Fruit fly (Drosophila melanogaster) whole organism, embryonic: ENCODE data around the gene Sce.

Experiments
- B-H2 ChIP-seq: fragments of 200-800 bp; sonication (Bioruptor generic); optimal IDR thresholded peaks from 2 replicates; lab custom pipeline; 2018; ENCODE audit warnings: missing biosample characterization, mild to moderate bottlenecking, missing genetic modification characterization
- CG10462 ChIP-seq: fragments of 200-800 bp; sonication (Bioruptor generic); optimal IDR thresholded peaks from 2 replicates; lab custom pipeline; 2016; ENCODE audit warnings: missing biosample characterization, missing genetic modification characterization
- CG11723 ChIP-seq: fragments of 200-800 bp; sonication (Bioruptor generic); optimal IDR thresholded peaks from 2 replicates; lab custom pipeline; 2017; ENCODE audit warnings: missing biosample characterization, mild to moderate bottlenecking, missing genetic modification characterization
- CG12659 ChIP-seq: fragments of 200-800 bp; sonication (Bioruptor generic); optimal IDR thresholded peaks from 3 replicates; lab custom pipeline; 2017; ENCODE audit warnings: mild to moderate bottlenecking, missing biosample characterization, missing genetic modification reagents, missing genetic modification characterization
- CG13894 ChIP-seq: fragments of 200-800 bp; sonication (Bioruptor generic); optimal IDR thresholded peaks from 3 replicates; lab custom pipeline; 2018; ENCODE audit warnings: missing biosample characterization, mild to moderate bottlenecking, missing genetic modification characterization, moderate library complexity
- CG14014 ChIP-seq: fragments of 200-800 bp; sonication (Bioruptor generic); IDR thresholded peaks from 2 replicates; pipeline ENCODE4 v1.3.6; 2022; ENCODE audit warnings: missing biosample characterization, missing genetic modification characterization
- CG14050 ChIP-seq: fragments of 200-800 bp; sonication (Bioruptor generic); IDR thresholded peaks from 3 replicates; pipeline ENCODE4 v1.3.6; 2022; ENCODE audit warnings: missing biosample characterization, missing genetic modification characterization
- CG17912 ChIP-seq: fragments of 200-800 bp; sonication (Bioruptor generic); optimal IDR thresholded peaks from 2 replicates; lab custom pipeline; 2018; ENCODE audit warnings: missing biosample characterization, mild to moderate bottlenecking, missing genetic modification characterization
- CG18619 ChIP-seq: fragments of 200-800 bp; sonication (Bioruptor generic); optimal IDR thresholded peaks from 3 replicates; lab custom pipeline; 2017; ENCODE audit warnings: missing biosample characterization, mild to moderate bottlenecking, missing genetic modification characterization
- CG2120 ChIP-seq: fragments of 200-800 bp; sonication (Bioruptor generic); optimal IDR thresholded peaks from 3 replicates; lab custom pipeline; 2016; ENCODE audit warnings: missing biosample characterization, missing genetic modification characterization
- CG2199 ChIP-seq: fragments of 200-800 bp; sonication (Bioruptor generic); IDR thresholded peaks from 3 replicates; pipeline ENCODE4 v1.3.6; 2022; ENCODE audit warnings: missing biosample characterization, missing genetic modification characterization
- CG3995 ChIP-seq: fragments of 200-800 bp; sonication (Bioruptor generic); optimal IDR thresholded peaks from 3 replicates; lab custom pipeline; 2016; ENCODE audit warnings: missing biosample characterization, missing genetic modification characterization
- CG8765 ChIP-seq: fragments of 200-800 bp; sonication (Bioruptor generic); IDR thresholded peaks from 2 replicates; pipeline ENCODE4 v1.3.6; 2022; ENCODE audit warnings: missing biosample characterization, missing genetic modification characterization
- CkIIα-i1 ChIP-seq: fragments of 200-800 bp; sonication (Bioruptor generic); IDR thresholded peaks from 2 replicates; pipeline ENCODE4 v1.3.6; 2022; ENCODE audit warnings: missing biosample characterization, missing genetic modification characterization
- Doc3 ChIP-seq: fragments of 200-800 bp; sonication (Bioruptor generic); IDR thresholded peaks from 3 replicates; pipeline ENCODE4 v1.3.6; 2022; ENCODE audit warnings: missing biosample characterization, missing genetic modification characterization; ENCODE audit not compliant: partially characterized antibody
- E2f1 ChIP-seq: fragments of 200-800 bp; sonication (Bioruptor generic); IDR thresholded peaks from 2 replicates; pipeline ENCODE4 v1.3.6; 2022; ENCODE audit warnings: missing biosample characterization, missing genetic modification characterization
- Fer3 ChIP-seq: fragments of 200-800 bp; sonication (Bioruptor generic); optimal IDR thresholded peaks from 2 replicates; lab custom pipeline; 2018; ENCODE audit warnings: missing biosample characterization, mild to moderate bottlenecking, missing genetic modification characterization, moderate library complexity
- HLH4C ChIP-seq: fragments of 200-800 bp; sonication (Bioruptor generic); IDR thresholded peaks from 3 replicates; pipeline ENCODE4 v1.3.6; 2022; ENCODE audit warnings: missing biosample characterization, missing genetic modification characterization; ENCODE audit not compliant: partially characterized antibody
- Hand ChIP-seq: fragments of 200-800 bp; sonication (Bioruptor generic); optimal IDR thresholded peaks from 2 replicates; lab custom pipeline; 2017; ENCODE audit warnings: mild to moderate bottlenecking, missing biosample characterization, missing genetic modification reagents, missing genetic modification characterization
- HmgZ ChIP-seq: fragments of 200-800 bp; sonication (Bioruptor generic); optimal IDR thresholded peaks from 2 replicates; lab custom pipeline; 2018; ENCODE audit warnings: missing biosample characterization, mild to moderate bottlenecking, missing genetic modification characterization
- MBD-R2 ChIP-seq: fragments of 200-800 bp; sonication (Bioruptor generic); IDR thresholded peaks from 2 replicates; pipeline ENCODE4 v1.3.6; 2022; ENCODE audit warnings: missing biosample characterization, missing genetic modification characterization
- Med ChIP-seq: fragments of 200-800 bp; sonication (Bioruptor generic); peaks from one replicate; lab custom pipeline; 2016; ENCODE audit warnings: missing biosample characterization, missing genetic modification characterization, mild to moderate bottlenecking, inconsistent platforms, moderate library complexity
- NC2α ChIP-seq: fragments of 200-800 bp; sonication (Bioruptor generic); optimal IDR thresholded peaks from 2 replicates; lab custom pipeline; 2016; ENCODE audit warnings: missing biosample characterization, missing genetic modification characterization
- Optix ChIP-seq: fragments of 200-800 bp; sonication (Bioruptor generic); IDR thresholded peaks from 3 replicates; pipeline ENCODE4 v1.3.6; 2022; ENCODE audit warnings: missing biosample characterization, missing genetic modification characterization
- Sry-δ ChIP-seq: fragments of 200-800 bp; sonication (Bioruptor generic); optimal IDR thresholded peaks from 2 replicates; lab custom pipeline; 2016; ENCODE audit warnings: missing biosample characterization, missing genetic modification characterization
- Ssrp ChIP-seq: fragments of 200-800 bp; sonication (Bioruptor generic); optimal IDR thresholded peaks from 2 replicates; lab custom pipeline; 2018; ENCODE audit warnings: missing biosample characterization, mild to moderate bottlenecking, missing genetic modification characterization, moderate library complexity
- Taf1 ChIP-seq: fragments of 200-800 bp; sonication (Bioruptor generic); IDR thresholded peaks from 2 replicates; pipeline ENCODE4 v1.3.6; 2022; ENCODE audit warnings: missing biosample characterization, missing genetic modification characterization
- YL-1 ChIP-seq: fragments of 200-800 bp; sonication (Bioruptor generic); optimal IDR thresholded peaks from 3 replicates; lab custom pipeline; 2017; ENCODE audit warnings: missing biosample characterization, mild to moderate bottlenecking, missing genetic modification characterization
- bsh ChIP-seq, 2 experiments: fragments of 200-800 bp; sonication (Bioruptor generic); optimal IDR thresholded peaks; 2 replicates each; lab custom pipeline; 2017 to 2018; ENCODE audit warnings: mild to moderate bottlenecking in 2 of 2, missing biosample characterization in 2 of 2, missing genetic modification characterization in 2 of 2, moderate library complexity in 1 of 2
- cad ChIP-seq: fragments of >200 bp; optimal IDR thresholded peaks from 2 replicates; lab custom pipeline; 2017; ENCODE audit warnings: missing biosample characterization, missing genetic modification characterization
- chinmo ChIP-seq: fragments of 200-800 bp; sonication (Bioruptor generic); IDR thresholded peaks from 4 replicates; pipeline ENCODE4 v1.3.6; 2022; ENCODE audit warnings: missing biosample characterization, missing genetic modification characterization; ENCODE audit not compliant: partially characterized antibody
- cwo ChIP-seq: fragments of 200-800 bp; sonication (Bioruptor generic); optimal IDR thresholded peaks from 3 replicates; lab custom pipeline; 2017; ENCODE audit warnings: missing biosample characterization, missing genetic modification characterization, mild to moderate bottlenecking, moderate library complexity, missing genetic modification reagents
- da ChIP-seq: fragments of 200-800 bp; sonication (Bioruptor generic); optimal IDR thresholded peaks from 2 replicates; lab custom pipeline; 2016; ENCODE audit warnings: missing biosample characterization, missing genetic modification characterization
- dimm ChIP-seq: fragments of 200-800 bp; sonication (Bioruptor generic); IDR thresholded peaks from 2 replicates; pipeline ENCODE4 v1.3.6; 2022; ENCODE audit warnings: missing biosample characterization, missing genetic modification characterization
- eve ChIP-seq, 2 experiments: fragments of >200 bp; optimal IDR thresholded peaks; 2 replicates each; lab custom pipeline; 2017; ENCODE audit warnings: missing biosample characterization in 2 of 2, missing genetic modification characterization in 2 of 2
- fd3F ChIP-seq: fragments of 200-800 bp; sonication (Bioruptor generic); optimal IDR thresholded peaks from 2 replicates; lab custom pipeline; 2018; ENCODE audit warnings: missing biosample characterization, mild to moderate bottlenecking, missing genetic modification characterization, moderate library complexity
- fu2 ChIP-seq: fragments of 200-800 bp; sonication (Bioruptor generic); optimal IDR thresholded peaks from 2 replicates; lab custom pipeline; 2016; ENCODE audit warnings: missing biosample characterization, missing genetic modification characterization
- grn ChIP-seq: fragments of 200-800 bp; sonication (Bioruptor generic); optimal IDR thresholded peaks from 3 replicates; lab custom pipeline; 2017; ENCODE audit warnings: missing biosample characterization, missing genetic modification characterization
- hkb ChIP-seq, 2 experiments: fragments of 200-800 bp in 1 of 2; fragments of >200 bp in 1 of 2; sonication (Bioruptor generic) in 1 of 2; IDR thresholded peaks in 1 of 2; optimal IDR thresholded peaks in 1 of 2; 2 replicates each; pipeline versions ENCODE4 v1.3.6 to Lab custom; 2017 to 2022; ENCODE audit warnings: missing biosample characterization in 1 of 2, missing genetic modification characterization in 1 of 2
- kni ChIP-seq: fragments of 200-800 bp; sonication (Bioruptor generic); optimal IDR thresholded peaks from 3 replicates; lab custom pipeline; 2017; ENCODE audit warnings: mild to moderate bottlenecking, missing biosample characterization, missing genetic modification reagents, missing genetic modification characterization
- lab ChIP-seq: fragments of 200-800 bp; sonication (Bioruptor generic); optimal IDR thresholded peaks from 3 replicates; lab custom pipeline; 2017; ENCODE audit warnings: missing biosample characterization, missing genetic modification characterization, mild to moderate bottlenecking, moderate library complexity, missing genetic modification reagents
- nom ChIP-seq: fragments of 200-800 bp; sonication (Bioruptor generic); optimal IDR thresholded peaks from 2 replicates; lab custom pipeline; 2017; ENCODE audit warnings: missing biosample characterization, missing genetic modification characterization, mild to moderate bottlenecking, moderate library complexity, missing genetic modification reagents
- sc ChIP-seq, 3 experiments: fragments of >200 bp in 2 of 3; fragments of 200-800 bp in 1 of 3; sonication (Bioruptor generic) in 1 of 3; optimal IDR thresholded peaks; 2 replicates in 2 of 3; 3 replicates in 1 of 3; lab custom pipeline; 2017; ENCODE audit warnings: mild to moderate bottlenecking in 1 of 3, missing biosample characterization in 1 of 3, missing genetic modification characterization in 1 of 3, missing genetic modification reagents in 1 of 3
- sug ChIP-seq: fragments of 200-800 bp; optimal IDR thresholded peaks from 2 replicates; lab custom pipeline; 2019; ENCODE audit warnings: missing biosample characterization, mild to moderate bottlenecking, missing genetic modification characterization, moderate library complexity
- unpg ChIP-seq: fragments of 200-800 bp; sonication (Bioruptor generic); optimal IDR thresholded peaks from 3 replicates; lab custom pipeline; 2018; ENCODE audit warnings: missing biosample characterization, mild to moderate bottlenecking, missing genetic modification characterization, moderate library complexity
- wdn ChIP-seq: fragments of 200-800 bp; sonication (Bioruptor generic); IDR thresholded peaks from 2 replicates; pipeline ENCODE4 v1.3.6; 2022; ENCODE audit warnings: missing biosample characterization, missing genetic modification characterization

Sce gene

DNA sequence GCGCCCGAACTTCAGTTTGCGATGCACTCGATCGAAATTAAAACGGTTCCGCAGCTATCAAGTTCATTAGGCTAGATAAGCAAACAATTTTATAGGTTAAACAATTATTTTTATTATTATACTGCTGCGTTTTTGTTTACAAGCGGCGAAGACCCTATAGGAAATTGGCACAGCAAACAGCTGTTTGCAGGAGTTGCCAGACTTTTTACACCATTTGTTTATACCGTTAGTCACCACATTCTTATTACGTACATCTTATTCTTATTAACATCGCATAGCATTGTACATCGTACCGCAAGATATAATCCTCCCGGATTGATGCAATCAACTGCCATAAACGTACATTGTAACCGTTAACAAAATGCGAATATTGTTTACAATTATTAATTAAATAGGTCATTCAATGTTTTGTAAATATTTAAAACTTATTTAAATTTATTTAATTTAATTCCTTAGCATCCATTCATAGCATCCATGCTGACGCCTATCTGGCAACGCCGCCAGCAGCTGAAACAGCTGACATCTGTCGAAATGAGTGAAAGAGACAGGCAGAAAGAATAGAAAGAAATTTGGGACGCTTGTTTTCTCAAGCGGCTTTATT lies 24.9 kb upstream of the Sce start, which contains the start of the genes CROT and CG12877 (continued):
- TF ChIP-seq hkb (optimal IDR thresholded peaks at IDR 0.05; lab: Kevin White, UChicago) (no peak), hkb (GFP tag; IDR thresholded peaks at IDR 0.05; lab: Robert Waterston, UW) (peak; percentile 72), da (GFP tag; lab: Kevin White, UChicago) (no peak), HmgZ (peak; percentile 63), eve (GFP tag; optimal IDR thresholded peaks at IDR 0.05; lab: Kevin White, UChicago) (no peak), Taf1 (GFP tag; lab: Robert Waterston, UW) (peak; percentile 41; the same call in 1 of the 2 replicates), HLH4C (no peak), Ssrp (tag; lab: Kevin White, UChicago) (peak; percentile 84), fu2 (GFP tag; lab: Kevin White, UChicago) (peak; percentile 15), CG17912 (GFP tag; lab: Kevin White, UChicago) (peak; percentile 17), CG14050 (GFP tag; lab: Robert Waterston, UW) (peak; percentile 42; the same call in 1 of the 3 replicates), Doc3 (GFP tag; lab: Robert Waterston, UW) (0 out of 3 replicates have a peak, but pooled peaks have one; percentile 25), CG10462 (GFP tag; lab: Kevin White, UChicago) (peak; percentile 98), CG18619 (GFP tag; lab: Kevin White, UChicago) (peak; percentile 77)

DNA sequence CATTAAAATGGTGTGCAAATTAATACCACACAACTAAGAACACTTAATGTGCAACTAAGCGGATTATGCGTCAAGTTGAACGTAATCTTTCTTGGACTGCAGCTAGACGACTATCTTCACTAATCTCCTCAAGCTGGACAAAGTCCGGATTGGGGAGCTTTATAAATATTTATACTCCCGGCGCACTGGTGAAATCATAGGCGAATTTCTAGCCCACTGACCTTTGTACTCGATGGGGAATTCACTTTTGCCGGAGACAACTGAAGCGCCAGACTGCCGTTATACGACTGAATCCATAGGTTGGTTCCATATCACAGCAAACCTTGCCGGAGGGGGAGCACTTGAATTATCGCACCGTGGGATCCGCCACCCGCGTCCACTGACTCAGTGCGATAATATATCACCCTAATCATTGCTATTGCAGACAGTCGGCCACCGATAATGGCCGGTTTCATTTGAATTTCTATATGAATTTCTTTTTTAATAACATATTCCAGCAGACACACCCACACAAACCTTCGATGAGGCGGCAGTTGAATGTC lies 24.3 kb upstream of the Sce start:
- TF ChIP-seq chinmo (GFP tag; lab: Robert Waterston, UW) (0 out of 4 replicates have a peak, but pooled peaks have one; percentile 60), CG3995 (no peak), wdn (no peak), B-H2 (GFP tag; lab: Kevin White, UChicago) (no peak), nom (GFP tag; lab: Kevin White, UChicago) (peak; percentile 74), sug (peak; percentile 89), Med (GFP tag; lab: Kevin White, UChicago) (peak; percentile 68), sc (optimal IDR thresholded peaks at IDR 0.05; lab: Kevin White, UChicago) (no peak), sc (GFP tag; optimal IDR thresholded peaks at IDR 0.05; lab: Kevin White, UChicago) (no peak), grn (GFP tag; lab: Kevin White, UChicago) (peak; percentile 71), cad (GFP tag; lab: Kevin White, UChicago) (peak; percentile 10), bsh (GFP tag; optimal IDR thresholded peaks at IDR 0.05; lab: Kevin White, UChicago) (peak in 1 of 2 experiments; percentile 49), Fer3 (tag; lab: Kevin White, UChicago) (no peak), Optix (GFP tag; lab: Robert Waterston, UW) (no peak)

DNA sequence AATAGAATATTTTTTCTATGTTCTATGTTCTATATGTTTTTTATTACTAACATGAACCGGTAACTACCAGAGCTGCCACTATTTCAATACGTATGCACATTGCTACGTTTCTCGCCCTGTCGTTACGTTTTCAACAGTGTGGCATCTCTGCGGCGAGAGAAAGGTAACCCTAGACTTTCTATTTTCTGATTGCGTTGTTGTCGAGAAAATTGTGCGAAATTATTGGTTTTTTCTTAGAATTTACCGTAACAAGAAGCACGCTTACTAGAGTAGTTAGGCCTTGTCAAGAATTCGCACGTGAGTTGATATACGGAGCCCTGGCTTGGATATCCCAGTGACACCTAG lies 18.4 kb upstream of the Sce start, which contains the start of gene btz:
Gene btz (plus strand): TSS at position 133 of the 345 bp plus-strand sequence.
- TF ChIP-seq dimm (GFP tag; lab: Robert Waterston, UW) (no peak), cwo (GFP tag; lab: Kevin White, UChicago) (no peak), CG12659 (peak; percentile 41), unpg (no peak), B-H2 (GFP tag; lab: Kevin White, UChicago) (no peak), E2f1 (no peak), lab (GFP tag; lab: Kevin White, UChicago) (no peak), CG2120 (peak; percentile 8), MBD-R2 (GFP tag; lab: Robert Waterston, UW) (peak; percentile 64; the same call in 1 of the 2 replicates), CG2199 (GFP tag; lab: Robert Waterston, UW) (no peak), Sry-δ (peak; percentile 56), CG13894 (tag; lab: Kevin White, UChicago) (no peak), CG14014 (GFP tag; lab: Robert Waterston, UW) (no peak), YL-1 (peak; percentile 85), kni (GFP tag; lab: Kevin White, UChicago) (no peak), CG11723 (GFP tag; lab: Kevin White, UChicago) (no peak), CG8765 (GFP tag; lab: Robert Waterston, UW) (no peak), fd3F (GFP tag; lab: Kevin White, UChicago) (no peak), Hand (GFP tag; lab: Kevin White, UChicago) (no peak), CkIIα-i1 (GFP tag; lab: Robert Waterston, UW) (no peak), HmgZ (peak; percentile 18), NC2α (GFP tag; lab: Kevin White, UChicago) (no peak)
